Worm (Caenorhabditis elegans) whole organism, young adult: ENCODE measurements around the gene F13B12.4.
A peak's percentile ranks its signal among the peaks of the same experiment; 100 is the strongest.

Experiments
- B0019.2 ChIP-seq: fragments of 200-800 bp; sonication (Bioruptor generic); conservative IDR thresholded peaks from 2 replicates; pipeline ENCODE4 v1.3.6; 2022; ENCODE audit warnings: missing genetic modification reagents, missing genetic modification characterization, missing compliant biosample characterization
- F39B2.1 ChIP-seq: fragments of 200-800 bp; sonication (Bioruptor generic); IDR thresholded peaks from 2 replicates; pipeline ENCODE4 v1.3.6; 2022; ENCODE audit warnings: missing genetic modification reagents, missing genetic modification characterization, missing compliant biosample characterization
- aptf-2 ChIP-seq: fragments of 200-800 bp; sonication (Bioruptor generic); conservative IDR thresholded peaks from 2 replicates; pipeline ENCODE4 v1.3.6; 2022; ENCODE audit warnings: missing genetic modification reagents, missing genetic modification characterization, missing compliant biosample characterization
- attf-3 ChIP-seq: fragments of 200-800 bp; sonication (Bioruptor generic); conservative IDR thresholded peaks from 2 replicates; pipeline ENCODE4 v1.3.6; 2022; ENCODE audit warnings: missing genetic modification reagents, missing genetic modification characterization, missing compliant biosample characterization
- attf-5 ChIP-seq: fragments of 200-800 bp; sonication (Bioruptor generic); optimal IDR thresholded peaks from 2 replicates; lab custom pipeline; 2018; ENCODE audit warnings: mild to moderate bottlenecking, missing genetic modification characterization, missing compliant biosample characterization
- ccch-3 ChIP-seq: fragments of 200-800 bp; sonication (Bioruptor generic); optimal IDR thresholded peaks from 2 replicates; lab custom pipeline; 2018; ENCODE audit warnings: mild to moderate bottlenecking, missing genetic modification characterization, missing compliant biosample characterization
- cebp-1 ChIP-seq, 2 experiments: fragments of 200-800 bp in 1 of 2; sonication (Bioruptor generic) in 1 of 2; sonication (generic microtip) in 1 of 2; IDR thresholded peaks in 1 of 2; optimal IDR thresholded peaks in 1 of 2; 2 replicates each; pipeline versions ENCODE4 v1.3.6 to Lab custom; 2017 to 2022; ENCODE audit warnings: missing compliant biosample characterization in 2 of 2, missing genetic modification characterization in 2 of 2, mild to moderate bottlenecking in 1 of 2, missing genetic modification reagents in 1 of 2, moderate library complexity in 1 of 2
- ceh-27 ChIP-seq: fragments of 200-800 bp; sonication (Bioruptor generic); optimal IDR thresholded peaks from 2 replicates; lab custom pipeline; 2018; ENCODE audit warnings: mild to moderate bottlenecking, missing genetic modification characterization, moderate library complexity, missing compliant biosample characterization
- ceh-40 ChIP-seq: fragments of 200-800 bp; sonication (Bioruptor generic); IDR thresholded peaks from 2 replicates; pipeline ENCODE4 v1.3.6; 2022; ENCODE audit warnings: missing genetic modification characterization, missing compliant biosample characterization
- dpff-1 ChIP-seq: sonication (generic microtip); optimal IDR thresholded peaks from 2 replicates; lab custom pipeline; 2017; ENCODE audit warnings: mild to moderate bottlenecking, missing genetic modification characterization, missing compliant biosample characterization
- dpl-1 ChIP-seq: fragments of 150-350 bp; optimal IDR thresholded peaks from 2 replicates; lab custom pipeline; 2014; ENCODE audit warnings: missing biosample characterization, missing genetic modification reagents, missing genetic modification characterization
- him-1 ChIP-seq: sonication (generic microtip); optimal IDR thresholded peaks from 2 replicates; lab custom pipeline; 2016; ENCODE audit warnings: missing genotype, missing genetic modification reagents, missing genetic modification characterization, missing compliant biosample characterization
- hlh-12 ChIP-seq: sonication (generic microtip); optimal IDR thresholded peaks from 2 replicates; lab custom pipeline; 2016; ENCODE audit warnings: missing genetic modification characterization, missing compliant biosample characterization
- hmg-1.2 ChIP-seq: fragments of 200-800 bp; sonication (Bioruptor generic); IDR thresholded peaks from 2 replicates; pipeline ENCODE4 v1.3.6; 2022; ENCODE audit warnings: missing genetic modification reagents, missing genetic modification characterization, missing compliant biosample characterization
- let-526 ChIP-seq: fragments of 200-800 bp; sonication (Bioruptor generic); IDR thresholded peaks from 2 replicates; pipeline ENCODE4 v1.3.6; 2022; ENCODE audit warnings: missing genetic modification reagents, missing genetic modification characterization, missing compliant biosample characterization
- lsl-1 ChIP-seq: fragments of 200-800 bp; sonication (Bioruptor generic); optimal IDR thresholded peaks from 2 replicates; lab custom pipeline; 2018; ENCODE audit warnings: mild to moderate bottlenecking, missing genetic modification characterization, moderate library complexity, missing compliant biosample characterization
- lsy-27 ChIP-seq: sonication (generic microtip); optimal IDR thresholded peaks from 2 replicates; lab custom pipeline; 2017; ENCODE audit warnings: missing genetic modification characterization, mild to moderate bottlenecking, missing compliant biosample characterization, antibody characterized with exemption, missing genotype, borderline replicate concordance; ENCODE audit not compliant: insufficient read depth
- nhr-80 ChIP-seq: sonication (generic microtip); optimal IDR thresholded peaks from 2 replicates; lab custom pipeline; 2016; ENCODE audit warnings: missing genetic modification characterization, missing compliant biosample characterization
- pha-4 ChIP-seq: fragments of 150-350 bp; sonication (generic microtip); optimal IDR thresholded peaks from 2 replicates; lab custom pipeline; 2014; ENCODE audit warnings: missing biosample characterization, missing genetic modification reagents, missing genetic modification characterization
- rcor-1 ChIP-seq: fragments of 200-800 bp; sonication (Bioruptor generic); IDR thresholded peaks from 2 replicates; pipeline ENCODE4 v1.3.6; 2022; ENCODE audit warnings: missing genetic modification reagents, missing genetic modification characterization, missing compliant biosample characterization
- snpc-1.3 ChIP-seq: sonication (generic microtip); optimal IDR thresholded peaks from 2 replicates; lab custom pipeline; 2017; ENCODE audit warnings: missing genetic modification characterization, mild to moderate bottlenecking, missing compliant biosample characterization, antibody characterized with exemption, moderate library complexity, missing genotype, missing genetic modification reagents; ENCODE audit not compliant: insufficient read depth
- snpc-4 ChIP-seq, 5 experiments: fragments of 150-350 bp in 1 of 5; sonication (generic microtip) in 4 of 5; optimal IDR thresholded peaks; 2 replicates each; lab custom pipeline; 2014 to 2018; ENCODE audit warnings: missing genetic modification characterization in 5 of 5, missing biosample characterization in 3 of 5, antibody characterized with exemption in 2 of 5, mild to moderate bottlenecking in 2 of 5, missing compliant biosample characterization in 2 of 5, missing genotype in 2 of 5, moderate library complexity in 2 of 5, missing genetic modification reagents in 1 of 5
- ztf-18 ChIP-seq: sonication (generic microtip); optimal IDR thresholded peaks from 2 replicates; lab custom pipeline; 2016; ENCODE audit warnings: missing genotype, mild to moderate bottlenecking, missing genetic modification characterization, missing compliant biosample characterization

Gene F13B12.4

DNA sequence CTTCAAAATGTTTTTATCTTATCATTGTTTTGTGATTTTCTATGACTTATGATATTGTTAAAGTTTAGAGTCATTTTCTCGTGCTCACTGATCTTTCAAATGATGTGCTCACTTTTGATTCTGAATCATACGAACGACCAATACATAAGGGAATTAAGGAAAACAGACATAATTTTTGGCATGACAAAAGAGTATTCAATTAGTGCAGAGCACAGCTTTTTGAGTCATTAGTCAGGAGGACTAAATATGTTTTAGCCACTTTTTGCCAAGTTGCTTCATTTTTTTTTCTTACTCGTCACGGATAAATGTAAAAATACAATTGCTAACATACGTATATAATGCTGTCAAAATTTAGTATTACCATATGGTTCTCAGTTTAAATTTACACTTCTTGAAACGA is 20.6 kb downstream of the F13B12.4 start, which contains the start of gene F13B12.2:
Gene F13B12.2 (minus strand): TSS at position 2 of the 400 bp plus-strand sequence.
- peak; percentile 27 for TF ChIP-seq nhr-80 (tag; lab: Kevin White, UChicago)
- no peak for TF ChIP-seq lsy-27 (tag; lab: Kevin White, UChicago)

ce11 chrIV:10425129-10425528 is 24.6 kb downstream of the F13B12.4 start:
- TF ChIP-seq nhr-80 (tag; lab: Kevin White, UChicago) (peak; percentile 16), lsl-1 (GFP tag; lab: Kevin White, UChicago) (peak; percentile 90), attf-5 (GFP tag; lab: Kevin White, UChicago) (peak; percentile 9), pha-4 (tag; lab: Kevin White, UChicago) (no peak), attf-3 (peak; percentile 98), snpc-4 (GFP tag; optimal IDR thresholded peaks at IDR 0.05; lab: Kevin White, UChicago) (no peak), snpc-4 (tag; optimal IDR thresholded peaks at IDR 0.05; lab: Kevin White, UChicago) (peak in 1 of 4 experiments; percentile 51), snpc-1.3 (peak; percentile 7), B0019.2 (GFP tag; lab: Robert Waterston, UW) (no peak)

- TF ChIP-seq aptf-2, result no peak
- TF ChIP-seq let-526 (GFP tag; lab: Robert Waterston, UW), result no peak
- TF ChIP-seq ceh-40 (GFP tag; lab: Robert Waterston, UW), result no peak
- TF ChIP-seq ztf-18, result no peak
- no peak for TF ChIP-seq hlh-12 (tag; lab: Kevin White, UChicago)
- no peak for TF ChIP-seq cebp-1 (GFP tag; IDR thresholded peaks at IDR 0.05; lab: Robert Waterston, UW)
- no peak for TF ChIP-seq cebp-1 (tag; optimal IDR thresholded peaks at IDR 0.05; lab: Kevin White, UChicago)
These were observed 25.2 kb downstream of the F13B12.4 start, which contains the start of gene F13B12.1 for ce11 chrIV:10424535-10424934. F13B12.1 (minus strand) TSS chrIV:10424635.

- TF ChIP-seq aptf-2, result no peak
- no peak for TF ChIP-seq snpc-4 (GFP tag; optimal IDR thresholded peaks at IDR 0.05; lab: Kevin White, UChicago)
- peak in 1 of 4 experiments; percentile 11 for TF ChIP-seq snpc-4 (tag; optimal IDR thresholded peaks at IDR 0.05; lab: Kevin White, UChicago)
- TF ChIP-seq ccch-3, result no peak
- 0 out of 2 replicates have a peak, but pooled peaks have one; percentile 32 for TF ChIP-seq attf-3
- no peak for TF ChIP-seq dpff-1 (tag; lab: Kevin White, UChicago)
- TF ChIP-seq F39B2.1 (GFP tag; lab: Robert Waterston, UW), result no peak
These were observed 27.5 kb downstream of the F13B12.4 start for ce11 chrIV:10422230-10422629.

- TF ChIP-seq hmg-1.2 (GFP tag; lab: Robert Waterston, UW), result peak; percentile 53; the same call in 1 of the 2 replicates
- TF ChIP-seq dpl-1 (GFP tag; lab: Kevin White, UChicago), result no peak
- no peak for TF ChIP-seq rcor-1 (GFP tag; lab: Robert Waterston, UW)
- TF ChIP-seq attf-3, result peak; percentile 50; the same call in 1 of the 2 replicates
These were observed 28.4 kb downstream of the F13B12.4 start for ce11 chrIV:10421256-10421655.

DNA sequence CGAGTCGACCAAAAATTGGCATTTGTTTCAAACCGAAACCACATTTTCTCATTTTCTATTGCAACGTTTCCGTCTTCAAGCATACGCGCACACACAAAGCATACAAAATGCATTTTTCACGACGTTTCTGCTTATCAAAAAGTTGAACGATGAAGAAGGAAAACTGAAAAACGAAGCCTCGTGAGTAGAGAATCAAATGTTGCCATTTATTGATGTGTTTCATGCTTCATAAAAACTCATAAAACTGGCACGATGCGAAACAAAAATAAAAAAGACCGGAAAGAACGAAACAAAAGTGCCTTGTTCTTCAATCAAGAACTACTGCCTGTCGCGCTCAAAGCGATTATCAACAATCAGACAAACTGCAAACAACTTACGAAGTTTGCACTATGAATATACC is 29.3 kb downstream of the F13B12.4 start:
- TF ChIP-seq ceh-27 (GFP tag; lab: Kevin White, UChicago), result no peak
- TF ChIP-seq nhr-80 (tag; lab: Kevin White, UChicago), result peak; percentile 86

- TF ChIP-seq him-1 (tag; lab: Kevin White, UChicago), result no peak
- peak; percentile 33; the same call in 1 of the 2 replicates for TF ChIP-seq hmg-1.2 (GFP tag; lab: Robert Waterston, UW)
These were observed 29.8 kb downstream of the F13B12.4 start for ce11 chrIV:10419896-10420295.
